Fruit fly (Drosophila melanogaster): Measurements from ENCODE around the gene mthl14.

The mthl14 gene

DNA sequence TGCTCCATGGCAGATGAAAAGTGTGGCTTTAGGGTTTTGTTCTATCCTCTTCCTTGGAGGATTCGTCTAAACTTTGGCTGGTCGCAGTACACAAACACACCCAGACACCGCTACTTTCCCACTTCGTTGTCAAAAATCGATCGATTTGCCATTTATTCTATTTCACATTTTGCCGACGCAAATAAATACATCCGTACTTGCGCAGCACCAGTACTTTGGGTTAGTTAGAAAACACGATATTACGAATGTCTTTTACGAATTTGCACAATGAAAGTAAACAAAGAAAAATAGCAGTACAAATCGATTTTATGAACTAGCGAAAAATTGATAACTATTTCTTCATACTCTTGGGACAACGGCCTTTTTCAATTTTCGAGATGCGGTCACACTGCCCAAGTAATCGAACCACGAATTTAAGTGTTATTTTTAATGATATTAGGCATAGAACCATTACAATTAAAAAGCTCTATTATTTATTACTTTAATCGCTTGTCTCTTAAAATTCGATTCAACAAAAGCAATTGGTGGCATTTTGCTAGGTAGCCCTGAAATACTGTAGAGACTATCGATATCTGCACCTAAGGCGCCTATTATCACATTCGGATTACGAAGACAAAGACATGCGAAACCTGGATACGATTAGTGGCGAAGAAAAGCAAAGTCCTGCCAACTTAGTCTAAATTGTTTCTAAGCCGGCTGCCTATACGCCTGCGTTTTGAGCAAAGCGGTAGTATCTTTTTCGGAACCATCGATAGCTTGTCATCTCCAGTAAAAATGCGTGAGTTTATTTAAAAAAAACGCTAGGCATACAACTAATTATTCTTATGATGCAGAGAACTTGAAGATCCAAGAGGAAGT lies 10.6 kb downstream of the mthl14 start, which contains the start of the genes DIP2 and wac (continued):
- TF ChIP-seq CG11902 (GFP tag; optimal IDR thresholded peaks at IDR 0.05) (peak; percentile 36), CG32006 (GFP tag; optimal IDR thresholded peaks at IDR 0.05) (no peak), CG31627 (GFP tag; optimal IDR thresholded peaks at IDR 0.05) (peak; percentile 80), Eip93F (GFP tag; optimal IDR thresholded peaks at IDR 0.05) (peak; percentile 43), esn (GFP tag; optimal IDR thresholded peaks at IDR 0.05) (peak; percentile 78), CG6854 (GFP tag; optimal IDR thresholded peaks at IDR 0.05) (no peak), CG9139 (GFP tag; optimal IDR thresholded peaks at IDR 0.05) (no peak), CG8119 (GFP tag; IDR thresholded peaks at IDR 0.05) (no peak), eg (GFP tag; IDR thresholded peaks at IDR 0.05) (no peak), OdsH (GFP tag; optimal IDR thresholded peaks at IDR 0.05) (no peak), ss (GFP tag; optimal IDR thresholded peaks at IDR 0.05) (no peak), achi (GFP tag; optimal IDR thresholded peaks at IDR 0.05) (no peak), fkh (GFP tag; optimal IDR thresholded peaks at IDR 0.05) (peak; percentile 68), Ets96B (tag; optimal IDR thresholded peaks at IDR 0.05) (no peak), Sox14 (GFP tag; optimal IDR thresholded peaks at IDR 0.05) (peak; percentile 97), svp (GFP tag) (no peak), dac (GFP tag; optimal IDR thresholded peaks at IDR 0.05) (no peak), CG8319 (GFP tag; optimal IDR thresholded peaks at IDR 0.05) (peak; percentile 24), Blimp-1 (GFP tag; optimal IDR thresholded peaks at IDR 0.05) (no peak), Hr39 (GFP tag; optimal IDR thresholded peaks at IDR 0.05) (no peak), CG6276 (GFP tag; optimal IDR thresholded peaks at IDR 0.05) (no peak), Sox102F (GFP tag; optimal IDR thresholded peaks at IDR 0.05) (no peak), Ets21C (GFP tag; optimal IDR thresholded peaks at IDR 0.05) (no peak), cyc (GFP tag; optimal IDR thresholded peaks at IDR 0.05) (peak; percentile 64), topi (GFP tag; optimal IDR thresholded peaks at IDR 0.05) (no peak), acj6 (GFP tag; optimal IDR thresholded peaks at IDR 0.05) (peak; percentile 62), CG15336 (GFP tag; IDR thresholded peaks at IDR 0.05) (no peak), CG6792 (GFP tag; optimal IDR thresholded peaks at IDR 0.05) (no peak)

DNA sequence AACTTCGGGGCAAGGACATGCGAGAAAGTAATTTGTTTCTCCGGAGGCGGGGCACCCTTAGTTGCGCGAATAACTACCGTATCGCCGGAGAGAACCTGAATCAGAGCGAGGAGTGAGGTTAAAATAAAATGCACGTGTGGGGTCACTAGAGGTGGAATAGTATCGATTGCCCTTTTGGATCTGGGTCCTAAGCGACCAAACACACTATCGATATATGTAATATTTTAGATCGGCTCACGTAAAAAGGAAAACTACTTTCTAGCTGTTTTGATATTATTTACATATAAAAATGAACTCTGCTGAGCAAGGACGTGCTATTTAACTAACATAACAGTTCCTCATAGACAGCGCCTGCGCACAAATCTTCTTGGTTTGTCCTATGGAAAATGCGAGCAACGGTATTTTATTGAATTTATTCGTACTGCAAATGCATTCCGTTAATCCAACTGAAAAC lies 15.5 kb downstream of the mthl14 start:
- TF ChIP-seq Sox102F (GFP tag; optimal IDR thresholded peaks at IDR 0.05) (no peak), dsx (GFP tag; optimal IDR thresholded peaks at IDR 0.05; ENCODE audit: poor library complexity, severe bottlenecking) (peak; percentile 15), pdm3 (GFP tag; optimal IDR thresholded peaks at IDR 0.05) (no peak), fd59A (GFP tag; optimal IDR thresholded peaks at IDR 0.05) (no peak), fd85E (GFP tag; optimal IDR thresholded peaks at IDR 0.05) (no peak), CG6808 (GFP tag; optimal IDR thresholded peaks at IDR 0.05) (no peak), fkh (GFP tag; optimal IDR thresholded peaks at IDR 0.05) (peak; percentile 12), CG11294 (GFP tag; IDR thresholded peaks at IDR 0.05) (no peak), svp (GFP tag) (peak; percentile 91), CG8119 (GFP tag; IDR thresholded peaks at IDR 0.05) (no peak), CG6854 (GFP tag; optimal IDR thresholded peaks at IDR 0.05) (no peak), CG16779 (tag; optimal IDR thresholded peaks at IDR 0.05) (no peak), spab (GFP tag; optimal IDR thresholded peaks at IDR 0.05) (no peak), CG11902 (GFP tag; optimal IDR thresholded peaks at IDR 0.05) (no peak)
